Worm (Caenorhabditis elegans) whole organism, L1 larva: Measurements from ENCODE around the gene C49F8.14.
A peak's percentile ranks its signal among the peaks of the same experiment; 100 is the strongest.

Experiments
- C16A3.4 ChIP-seq: fragments of 150-350 bp; optimal IDR thresholded peaks from 2 replicates; lab custom pipeline; 2014; ENCODE audit warnings: missing biosample characterization, missing genetic modification characterization
- aha-1 ChIP-seq: fragments of 150-350 bp; optimal IDR thresholded peaks from 2 replicates; lab custom pipeline; 2014; ENCODE audit warnings: missing biosample characterization, missing genetic modification characterization
- alr-1 ChIP-seq: fragments of 200-800 bp; sonication (Bioruptor generic); optimal IDR thresholded peaks from 2 replicates; lab custom pipeline; 2018; ENCODE audit warnings: borderline replicate concordance, mild to moderate bottlenecking, missing genetic modification characterization, missing compliant biosample characterization
- aly-2 ChIP-seq: fragments of 150-350 bp; optimal IDR thresholded peaks from 2 replicates; lab custom pipeline; 2014; ENCODE audit warnings: missing biosample characterization, missing genetic modification characterization
- blmp-1 ChIP-seq: fragments of 150-350 bp; optimal IDR thresholded peaks from 2 replicates; lab custom pipeline; 2014; ENCODE audit warnings: missing biosample characterization, missing genetic modification characterization
- ceh-90 ChIP-seq: sonication (generic microtip); optimal IDR thresholded peaks from 2 replicates; lab custom pipeline; 2016; ENCODE audit warnings: missing genetic modification characterization, missing compliant biosample characterization
- efl-1 ChIP-seq, 4 experiments: fragments of 150-350 bp; optimal IDR thresholded peaks in 3 of 4; peaks in 1 of 4; 1 replicate in 1 of 4; 2 replicates in 3 of 4; lab custom pipeline; 2014; ENCODE audit warnings: missing biosample characterization in 2 of 4, missing genetic modification characterization in 2 of 4, missing genetic modification reagents in 2 of 4
- efl-3 ChIP-seq: fragments of 200-800 bp; sonication (Bioruptor generic); optimal IDR thresholded peaks from 2 replicates; lab custom pipeline; 2018; ENCODE audit warnings: mild to moderate bottlenecking, missing genetic modification characterization, missing compliant biosample characterization
- elt-2 ChIP-seq: sonication (generic microtip); optimal IDR thresholded peaks from 2 replicates; lab custom pipeline; 2016; ENCODE audit warnings: missing genetic modification characterization, mild to moderate bottlenecking, inconsistent platforms, missing compliant biosample characterization, missing genetic modification reagents
- elt-3 ChIP-seq, 6 experiments: fragments of 150-350 bp in 1 of 6; sonication (generic microtip); optimal IDR thresholded peaks; 2 replicates each; lab custom pipeline; 2017 to 2018; ENCODE audit warnings: missing biosample characterization in 6 of 6, missing genetic modification characterization in 6 of 6, inconsistent platforms in 1 of 6
- ets-5 ChIP-seq: fragments of 200-800 bp; sonication (Bioruptor generic); IDR thresholded peaks from 2 replicates; pipeline ENCODE4 v1.3.6; 2022; ENCODE audit warnings: missing genetic modification characterization, missing compliant biosample characterization
- fkh-4 ChIP-seq: sonication (generic microtip); optimal IDR thresholded peaks from 2 replicates; lab custom pipeline; 2016; ENCODE audit warnings: missing compliant biosample characterization, missing genetic modification characterization, borderline replicate concordance
- fkh-8 ChIP-seq: sonication (generic microtip); optimal IDR thresholded peaks from 2 replicates; lab custom pipeline; 2016; ENCODE audit warnings: mild to moderate bottlenecking, missing genetic modification characterization, missing compliant biosample characterization
- fos-1 ChIP-seq: fragments of 150-350 bp; optimal IDR thresholded peaks from 2 replicates; lab custom pipeline; 2014; ENCODE audit warnings: missing biosample characterization, missing genetic modification characterization
- grh-1 ChIP-seq: fragments of 200-800 bp; sonication (Bioruptor generic); IDR thresholded peaks from 2 replicates; pipeline ENCODE4 v1.3.6; 2022; ENCODE audit warnings: missing genetic modification reagents, missing genetic modification characterization, missing compliant biosample characterization
- hlh-17 ChIP-seq: fragments of 200-800 bp; sonication (Bioruptor generic); optimal IDR thresholded peaks from 2 replicates; lab custom pipeline; 2018; ENCODE audit warnings: missing genetic modification characterization, mild to moderate bottlenecking, missing compliant biosample characterization, moderate library complexity, borderline replicate concordance
- hlh-4 ChIP-seq: sonication (generic microtip); optimal IDR thresholded peaks from 2 replicates; lab custom pipeline; 2016; ENCODE audit warnings: mild to moderate bottlenecking, missing genetic modification characterization, missing compliant biosample characterization
- irx-1 ChIP-seq: sonication (generic microtip); optimal IDR thresholded peaks from 2 replicates; lab custom pipeline; 2016; ENCODE audit warnings: missing genetic modification characterization, missing compliant biosample characterization
- lin-13 ChIP-seq: fragments of 150-350 bp; optimal IDR thresholded peaks from 2 replicates; lab custom pipeline; 2014; ENCODE audit warnings: missing biosample characterization, missing genetic modification reagents, missing genetic modification characterization
- lin-14 ChIP-seq: fragments of 200-800 bp; sonication (Bioruptor generic); optimal IDR thresholded peaks from 2 replicates; lab custom pipeline; 2018; ENCODE audit warnings: mild to moderate bottlenecking, missing genetic modification characterization, moderate library complexity, missing compliant biosample characterization
- lin-35 ChIP-seq, 2 experiments: fragments of 150-350 bp; optimal IDR thresholded peaks; 2 replicates each; lab custom pipeline; 2014; ENCODE audit warnings: missing biosample characterization in 2 of 2, missing genetic modification characterization in 2 of 2, missing genetic modification reagents in 2 of 2
- lin-39 ChIP-seq: fragments of 150-350 bp; optimal IDR thresholded peaks from 2 replicates; lab custom pipeline; 2014; ENCODE audit warnings: missing biosample characterization, missing genetic modification reagents, missing genetic modification characterization
- lir-3 ChIP-seq: sonication (generic microtip); optimal IDR thresholded peaks from 2 replicates; lab custom pipeline; 2016; ENCODE audit warnings: mild to moderate bottlenecking, missing genetic modification characterization, moderate library complexity, missing compliant biosample characterization; ENCODE audit not compliant: poor library complexity
- mab-9 ChIP-seq: fragments of 200-800 bp; sonication (Bioruptor generic); IDR thresholded peaks from 2 replicates; pipeline ENCODE4 v1.3.6; 2022; ENCODE audit warnings: missing genetic modification reagents, missing genetic modification characterization, missing compliant biosample characterization
- mdl-1 ChIP-seq, 2 experiments: fragments of 150-350 bp; optimal IDR thresholded peaks; 2 replicates each; lab custom pipeline; 2014 to 2017; ENCODE audit warnings: missing biosample characterization in 2 of 2, missing genetic modification characterization in 2 of 2, inconsistent platforms in 1 of 2
- mep-1 ChIP-seq: fragments of 150-350 bp; optimal IDR thresholded peaks from 2 replicates; lab custom pipeline; 2014; ENCODE audit warnings: missing biosample characterization, missing genetic modification characterization
- nhr-12 ChIP-seq: sonication (generic microtip); optimal IDR thresholded peaks from 2 replicates; lab custom pipeline; 2017; ENCODE audit warnings: missing biosample characterization, missing genetic modification characterization
- nhr-19 ChIP-seq: fragments of 200-800 bp; sonication (Bioruptor generic); conservative IDR thresholded peaks from 2 replicates; pipeline ENCODE4 v1.3.6; 2022; ENCODE audit warnings: missing genetic modification characterization, missing compliant biosample characterization
- nhr-20 ChIP-seq: sonication (generic microtip); optimal IDR thresholded peaks from 2 replicates; lab custom pipeline; 2016; ENCODE audit warnings: mild to moderate bottlenecking, missing genetic modification characterization, missing compliant biosample characterization
- nhr-237 ChIP-seq: fragments of 150-350 bp; optimal IDR thresholded peaks from 2 replicates; lab custom pipeline; 2014; ENCODE audit warnings: missing biosample characterization, missing genetic modification characterization
- nhr-28 ChIP-seq: fragments of 150-350 bp; optimal IDR thresholded peaks from 2 replicates; lab custom pipeline; 2014; ENCODE audit warnings: missing biosample characterization, missing genetic modification characterization
- nhr-47 ChIP-seq: sonication (generic microtip); optimal IDR thresholded peaks from 2 replicates; lab custom pipeline; 2016; ENCODE audit warnings: mild to moderate bottlenecking, missing genetic modification characterization, moderate library complexity, missing compliant biosample characterization
- nhr-76 ChIP-seq: sonication (generic microtip); optimal IDR thresholded peaks from 2 replicates; lab custom pipeline; 2017; ENCODE audit warnings: missing biosample characterization, missing genetic modification characterization
- nhr-84 ChIP-seq: sonication (generic microtip); optimal IDR thresholded peaks from 2 replicates; lab custom pipeline; 2017; ENCODE audit warnings: missing biosample characterization, missing genetic modification characterization
- nhr-85 ChIP-seq: sonication (generic microtip); peaks from one replicate; lab custom pipeline; 2016; ENCODE audit warnings: missing genetic modification characterization, inconsistent platforms, missing compliant biosample characterization
- nhr-90 ChIP-seq: sonication (generic microtip); optimal IDR thresholded peaks from 2 replicates; lab custom pipeline; 2016; ENCODE audit warnings: mild to moderate bottlenecking, missing genetic modification characterization, missing compliant biosample characterization; ENCODE audit not compliant: poor library complexity
- pax-3 ChIP-seq: fragments of 200-800 bp; sonication (Bioruptor generic); optimal IDR thresholded peaks from 2 replicates; lab custom pipeline; 2018; ENCODE audit warnings: mild to moderate bottlenecking, missing genetic modification characterization, moderate library complexity, missing compliant biosample characterization
- pqm-1 ChIP-seq: sonication (generic microtip); optimal IDR thresholded peaks from 3 replicates; lab custom pipeline; 2017; ENCODE audit warnings: missing biosample characterization, missing genetic modification characterization
- snu-23 ChIP-seq: sonication (generic microtip); optimal IDR thresholded peaks from 2 replicates; lab custom pipeline; 2016; ENCODE audit warnings: missing genetic modification characterization, missing compliant biosample characterization
- sox-4 ChIP-seq: sonication (generic microtip); optimal IDR thresholded peaks from 2 replicates; lab custom pipeline; 2016; ENCODE audit warnings: missing genetic modification characterization, missing compliant biosample characterization
- sup-37 ChIP-seq: fragments of 200-800 bp; sonication (Bioruptor generic); optimal IDR thresholded peaks from 2 replicates; lab custom pipeline; 2018; ENCODE audit warnings: mild to moderate bottlenecking, missing genetic modification characterization, missing compliant biosample characterization
- swsn-7 ChIP-seq: sonication (generic microtip); optimal IDR thresholded peaks from 2 replicates; lab custom pipeline; 2016; ENCODE audit warnings: missing genetic modification characterization, missing compliant biosample characterization
- unc-30 ChIP-seq: sonication (generic microtip); optimal IDR thresholded peaks from 2 replicates; lab custom pipeline; 2017; ENCODE audit warnings: missing biosample characterization, missing genetic modification characterization
- unc-62 ChIP-seq: fragments of 150-350 bp; optimal IDR thresholded peaks from 2 replicates; lab custom pipeline; 2014; ENCODE audit warnings: missing biosample characterization, missing genetic modification reagents, missing genetic modification characterization
- vab-15 ChIP-seq: sonication (generic microtip); optimal IDR thresholded peaks from 2 replicates; lab custom pipeline; 2017; ENCODE audit warnings: missing genotype, mild to moderate bottlenecking, missing genetic modification characterization, missing compliant biosample characterization
- ztf-4 ChIP-seq: fragments of 150-350 bp; optimal IDR thresholded peaks from 2 replicates; lab custom pipeline; 2014; ENCODE audit warnings: missing biosample characterization, missing genetic modification characterization

The C49F8.14 gene

DNA sequence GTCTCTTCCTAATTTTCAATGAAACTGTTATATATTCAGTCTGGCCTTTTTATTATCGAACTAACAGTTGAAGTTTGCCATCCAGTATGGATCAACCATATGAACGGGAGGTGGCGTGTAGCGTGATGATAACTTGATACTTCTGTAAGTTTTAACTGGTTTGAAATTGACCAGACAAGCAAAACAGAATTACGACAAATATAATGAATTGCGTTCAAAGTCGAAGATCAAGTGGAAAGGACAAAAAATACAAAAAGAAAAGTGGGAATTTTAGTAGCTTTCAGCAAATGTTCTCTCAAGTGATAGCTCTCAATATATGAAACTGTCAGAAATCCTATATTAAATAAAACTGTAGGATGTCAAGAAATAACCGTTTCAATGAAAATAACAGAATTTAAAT is at the start of gene C49F8.14, which contains the start of gene gem-1:
Gene C49F8.14, minus strand, starts transcription at position 99 of the 400 bp plus-strand sequence.
Gene gem-1, minus strand, starts transcription at position 142 of the 400 bp plus-strand sequence.
- TF ChIP-seq aly-2 (tag; lab: Kevin White, UChicago) (no peak), ztf-4 (tag; lab: Kevin White, UChicago) (no peak), lir-3 (tag; lab: Kevin White, UChicago) (no peak), sup-37 (no peak), nhr-47 (tag; lab: Kevin White, UChicago) (no peak), mep-1 (tag; lab: Kevin White, UChicago) (no peak), nhr-28 (tag; lab: Kevin White, UChicago) (no peak), unc-62 (GFP tag; lab: Kevin White, UChicago) (no peak)

DNA sequence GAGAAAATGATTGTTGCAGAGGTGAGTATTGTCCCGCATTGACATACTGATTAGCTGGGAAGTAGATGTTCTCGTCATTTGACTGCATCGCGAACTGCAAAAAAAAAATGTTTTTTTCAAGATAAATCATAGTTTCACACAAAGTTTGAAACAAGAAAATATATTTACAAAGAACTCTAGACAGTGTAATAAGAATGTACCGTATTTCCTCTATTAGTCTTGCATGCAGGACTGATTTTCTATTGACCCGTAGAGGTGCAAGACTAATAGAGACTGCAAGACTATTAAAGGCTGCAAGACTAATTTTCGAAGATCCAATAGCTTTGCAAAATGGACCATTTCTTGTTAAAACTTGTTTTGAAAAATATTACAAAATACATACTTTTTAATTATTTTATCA is 46.6 kb upstream of the C49F8.14 start, which contains the start of gene fkh-3:
Gene fkh-3, minus strand, starts transcription at position 101 of the 400 bp plus-strand sequence.
- TF ChIP-seq C16A3.4 (tag; lab: Kevin White, UChicago) (no peak), mdl-1 (tag; optimal IDR thresholded peaks at IDR 0.05; lab: Kevin White, UChicago) (no peak), fkh-8 (tag; lab: Kevin White, UChicago) (no peak), nhr-237 (tag; lab: Kevin White, UChicago) (no peak), ceh-90 (tag; lab: Kevin White, UChicago) (no peak), fkh-4 (no peak), aha-1 (no peak), efl-3 (GFP tag; lab: Kevin White, UChicago) (no peak), nhr-19 (GFP tag; lab: Robert Waterston, UW) (no peak), fos-1 (tag; lab: Kevin White, UChicago) (no peak), grh-1 (no peak), snu-23 (no peak), blmp-1 (tag; lab: Kevin White, UChicago) (no peak), sup-37 (no peak), nhr-47 (tag; lab: Kevin White, UChicago) (no peak), swsn-7 (tag; lab: Kevin White, UChicago) (no peak), irx-1 (tag; lab: Kevin White, UChicago) (no peak)

DNA sequence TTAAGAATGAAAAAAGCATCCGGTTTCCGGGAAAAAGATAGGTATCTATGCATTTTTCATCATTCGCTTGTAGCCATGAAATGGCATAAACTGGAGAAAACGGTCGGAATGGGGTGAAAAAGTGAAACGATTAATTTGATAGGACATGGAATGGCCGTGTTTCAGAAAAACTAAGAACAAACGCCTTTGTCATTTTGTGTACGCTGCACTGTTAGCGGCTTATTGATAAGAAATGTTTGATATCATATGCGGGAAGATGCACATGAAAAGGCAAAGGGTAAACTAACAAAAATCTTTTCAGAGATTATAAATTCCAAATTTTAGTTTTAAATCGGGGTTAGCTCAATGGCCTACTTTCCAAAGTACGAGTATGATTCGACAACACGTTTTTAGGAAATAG is 44.3 kb upstream of the C49F8.14 start:
- TF ChIP-seq elt-2 (peak; percentile 57), fos-1 (tag; lab: Kevin White, UChicago) (no peak), sox-4 (tag; lab: Kevin White, UChicago) (no peak), lin-35 (GFP tag; optimal IDR thresholded peaks at IDR 0.05; lab: Kevin White, UChicago) (peak in 1 of 2 experiments; percentile 3), nhr-76 (no peak), unc-30 (no peak), lin-13 (GFP tag; lab: Kevin White, UChicago) (no peak), pax-3 (tag; lab: Kevin White, UChicago) (no peak), nhr-20 (tag; lab: Kevin White, UChicago) (no peak), nhr-84 (tag; lab: Kevin White, UChicago) (no peak), lin-39 (no peak), mab-9 (GFP tag; lab: Robert Waterston, UW) (no peak), pqm-1 (tag; lab: Kevin White, UChicago) (no peak), elt-3 (tag; optimal IDR thresholded peaks at IDR 0.05; lab: Kevin White, UChicago) (no peak)

DNA sequence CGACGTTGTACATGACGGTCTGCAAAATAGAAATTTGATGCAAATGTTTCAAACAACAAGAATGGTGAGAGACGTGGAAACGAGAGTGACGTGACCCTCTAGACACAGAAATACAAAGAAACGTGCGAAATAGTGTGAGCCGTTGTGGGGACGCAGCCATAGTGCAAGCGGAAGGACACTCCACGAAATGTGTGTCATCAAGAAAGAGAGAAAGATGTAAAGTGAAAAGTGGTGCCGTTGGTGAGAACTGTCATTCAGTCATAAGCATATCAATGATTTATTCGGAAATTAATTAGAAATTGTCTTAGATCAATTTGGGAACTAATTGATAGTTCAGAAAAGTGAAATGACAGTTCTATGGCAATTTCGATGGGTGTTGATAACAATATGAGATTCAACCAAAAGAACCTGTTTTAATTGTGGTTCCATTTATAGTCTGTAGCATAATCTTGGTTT is 43.2 kb upstream of the C49F8.14 start, which contains the start of gene C29F7.3:
Gene C29F7.3, minus strand, starts transcription at position 51 of the 456 bp plus-strand sequence.
- no peak for TF ChIP-seq alr-1 (tag; lab: Kevin White, UChicago)
- peak in 1 of 2 experiments; percentile 21 for TF ChIP-seq efl-1 (optimal IDR thresholded peaks at IDR 0.05; lab: Kevin White, UChicago)
- TF ChIP-seq efl-1 (GFP tag; optimal IDR thresholded peaks at IDR 0.05 in 1 of 2; lab: Kevin White, UChicago), result no peak
- TF ChIP-seq ztf-4 (tag; lab: Kevin White, UChicago), result no peak
- TF ChIP-seq nhr-12 (tag; lab: Kevin White, UChicago), result no peak
- no peak for TF ChIP-seq hlh-4
- TF ChIP-seq nhr-85, result peak; percentile 67
- peak; percentile 9 for TF ChIP-seq lir-3 (tag; lab: Kevin White, UChicago)
- TF ChIP-seq mdl-1 (tag; optimal IDR thresholded peaks at IDR 0.05; lab: Kevin White, UChicago), result no peak
- TF ChIP-seq blmp-1 (tag; lab: Kevin White, UChicago), result peak; percentile 62
- TF ChIP-seq nhr-20 (tag; lab: Kevin White, UChicago), result peak; percentile 21
- no peak for TF ChIP-seq vab-15
- no peak for TF ChIP-seq C16A3.4 (tag; lab: Kevin White, UChicago)
- TF ChIP-seq ets-5 (GFP tag; lab: Robert Waterston, UW), result no peak
- no peak for TF ChIP-seq nhr-90 (tag; lab: Kevin White, UChicago)
- TF ChIP-seq lin-14, result peak; percentile 64
- TF ChIP-seq snu-23, result peak; percentile 42
- no peak for TF ChIP-seq sup-37
- no peak for TF ChIP-seq hlh-17 (GFP tag; lab: Kevin White, UChicago)
- TF ChIP-seq nhr-19 (GFP tag; lab: Robert Waterston, UW), result no peak
